Worm (Caenorhabditis elegans) whole organism, mixed stage, embryonic: ENCODE measurements around the gene C31H1.5.

ENCODE experiments used
- M03D4.4 ChIP-seq: sonication (generic microtip); optimal IDR thresholded peaks from 2 replicates; lab custom pipeline; 2017; ENCODE audit warnings: mild to moderate bottlenecking, missing genetic modification characterization, missing compliant biosample characterization
- ceh-43 ChIP-seq: fragments of 200-800 bp; sonication (Bioruptor generic); optimal IDR thresholded peaks from 2 replicates; lab custom pipeline; 2018; ENCODE audit warnings: mild to moderate bottlenecking, missing genetic modification characterization, moderate library complexity, missing compliant biosample characterization
- ham-2 ChIP-seq: fragments of 200-800 bp; sonication (Bioruptor generic); optimal IDR thresholded peaks from 2 replicates; lab custom pipeline; 2018; ENCODE audit warnings: mild to moderate bottlenecking, missing genetic modification characterization, missing compliant biosample characterization
- lin-13 ChIP-seq: fragments of 150-350 bp; optimal IDR thresholded peaks from 2 replicates; lab custom pipeline; 2014; ENCODE audit warnings: missing biosample characterization, missing genetic modification characterization
- lsy-2 ChIP-seq: fragments of 150-350 bp; optimal IDR thresholded peaks from 2 replicates; lab custom pipeline; 2014; ENCODE audit warnings: missing biosample characterization, missing genetic modification characterization
- mep-1 ChIP-seq: fragments of 150-350 bp; optimal IDR thresholded peaks from 2 replicates; lab custom pipeline; 2017; ENCODE audit warnings: missing biosample characterization, missing genetic modification reagents, missing genetic modification characterization, inconsistent platforms
- nhr-12 ChIP-seq: fragments of 150-350 bp; optimal IDR thresholded peaks from 2 replicates; lab custom pipeline; 2014; ENCODE audit warnings: missing biosample characterization, missing genetic modification characterization
- nhr-28 ChIP-seq: fragments of 150-350 bp; optimal IDR thresholded peaks from 2 replicates; lab custom pipeline; 2014; ENCODE audit warnings: missing biosample characterization, missing genetic modification characterization
- nhr-76 ChIP-seq: sonication (generic microtip); optimal IDR thresholded peaks from 2 replicates; lab custom pipeline; 2017; ENCODE audit warnings: missing biosample characterization, missing genetic modification characterization
- snpc-4 ChIP-seq: fragments of 150-350 bp; optimal IDR thresholded peaks from 2 replicates; lab custom pipeline; 2014; ENCODE audit warnings: missing biosample characterization, missing genetic modification characterization
- tbx-8 ChIP-seq: fragments of 200-800 bp; sonication (Bioruptor generic); optimal IDR thresholded peaks from 2 replicates; lab custom pipeline; 2018; ENCODE audit warnings: mild to moderate bottlenecking, missing genetic modification characterization, moderate library complexity, missing compliant biosample characterization
- ztf-11 ChIP-seq: fragments of 150-350 bp; optimal IDR thresholded peaks from 2 replicates; lab custom pipeline; 2014; ENCODE audit warnings: missing biosample characterization, missing genetic modification characterization

DNA sequence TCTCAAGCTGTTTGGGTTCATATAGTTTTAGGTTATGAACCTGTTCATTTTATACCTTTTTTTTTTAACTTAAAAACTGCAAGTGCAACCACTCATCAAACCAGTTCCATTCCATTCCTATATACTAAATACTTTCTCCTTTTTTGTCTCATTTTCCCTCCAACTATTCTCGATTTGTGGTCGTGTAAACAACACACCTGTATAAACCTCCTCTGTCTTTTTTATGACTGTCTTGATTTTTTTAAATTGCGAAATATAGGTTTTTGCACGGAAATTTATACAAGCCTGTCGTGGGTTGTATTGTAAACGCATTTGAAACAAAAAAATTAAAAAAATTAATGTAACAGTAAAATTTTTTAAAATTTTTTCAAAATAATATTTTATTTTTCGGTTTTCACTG lies 19.9 kb upstream of the C31H1.5 start:
- TF ChIP-seq ztf-11 (tag; lab: Kevin White, UChicago) = no peak
- TF ChIP-seq snpc-4 (tag; lab: Kevin White, UChicago) = no peak
- no peak for TF ChIP-seq nhr-76 (tag; lab: Kevin White, UChicago)
- no peak for TF ChIP-seq ham-2 (GFP tag; lab: Kevin White, UChicago)
- TF ChIP-seq mep-1 (tag; lab: Kevin White, UChicago) = no peak
- no peak for TF ChIP-seq nhr-12 (tag; lab: Kevin White, UChicago)
- no peak for TF ChIP-seq ceh-43 (GFP tag; lab: Kevin White, UChicago)
- TF ChIP-seq M03D4.4 (tag; lab: Kevin White, UChicago) = no peak
- TF ChIP-seq nhr-28 (tag; lab: Kevin White, UChicago) = no peak
- no peak for TF ChIP-seq tbx-8
- no peak for TF ChIP-seq lsy-2 (tag; lab: Kevin White, UChicago)
- TF ChIP-seq lin-13 (tag; lab: Kevin White, UChicago) = no peak
